Worm (Caenorhabditis elegans) whole organism, L1 larva: Measurements from ENCODE around the gene C35B1.8.

ENCODE experiments used
- C04F5.9 ChIP-seq: sonication (generic microtip); optimal IDR thresholded peaks from 2 replicates; lab custom pipeline; 2016; ENCODE audit warnings: missing genetic modification characterization, missing compliant biosample characterization
- C16A3.4 ChIP-seq: fragments of 150-350 bp; optimal IDR thresholded peaks from 2 replicates; lab custom pipeline; 2014; ENCODE audit warnings: missing biosample characterization, missing genetic modification characterization
- F16B12.6 ChIP-seq: fragments of 150-350 bp; optimal IDR thresholded peaks from 2 replicates; lab custom pipeline; 2014; ENCODE audit warnings: missing biosample characterization, missing genetic modification characterization
- ama-1 ChIP-seq: fragments of 150-350 bp; optimal IDR thresholded peaks from 2 replicates; lab custom pipeline; 2014
- ceh-8 ChIP-seq: fragments of 200-800 bp; sonication (Bioruptor generic); optimal IDR thresholded peaks from 2 replicates; lab custom pipeline; 2018; ENCODE audit warnings: mild to moderate bottlenecking, missing genetic modification characterization, moderate library complexity, missing compliant biosample characterization
- ces-1 ChIP-seq: fragments of 150-350 bp; optimal IDR thresholded peaks from 2 replicates; lab custom pipeline; 2014; ENCODE audit warnings: missing biosample characterization, missing genetic modification reagents, missing genetic modification characterization
- dsc-1 ChIP-seq: sonication (generic microtip); optimal IDR thresholded peaks from 2 replicates; lab custom pipeline; 2016; ENCODE audit warnings: mild to moderate bottlenecking, missing genetic modification characterization, missing compliant biosample characterization
- efl-1 ChIP-seq, 4 experiments: fragments of 150-350 bp; optimal IDR thresholded peaks in 3 of 4; peaks in 1 of 4; 1 replicate in 1 of 4; 2 replicates in 3 of 4; lab custom pipeline; 2014; ENCODE audit warnings: missing biosample characterization in 2 of 4, missing genetic modification characterization in 2 of 4, missing genetic modification reagents in 2 of 4
- egl-13 ChIP-seq: sonication (generic microtip); optimal IDR thresholded peaks from 2 replicates; lab custom pipeline; 2016; ENCODE audit warnings: missing genotype, missing genetic modification reagents, missing genetic modification characterization, missing compliant biosample characterization
- egl-27 ChIP-seq, 2 experiments: fragments of 150-350 bp in 1 of 2; sonication (generic microtip); optimal IDR thresholded peaks; 3 replicates each; lab custom pipeline; 2017 to 2018; ENCODE audit warnings: missing biosample characterization in 2 of 2, missing genetic modification characterization in 2 of 2, missing genetic modification reagents in 2 of 2
- elt-2 ChIP-seq: sonication (generic microtip); optimal IDR thresholded peaks from 2 replicates; lab custom pipeline; 2016; ENCODE audit warnings: missing genetic modification characterization, mild to moderate bottlenecking, inconsistent platforms, missing compliant biosample characterization, missing genetic modification reagents
- elt-3 ChIP-seq, 6 experiments: fragments of 150-350 bp in 1 of 6; sonication (generic microtip); optimal IDR thresholded peaks; 2 replicates each; lab custom pipeline; 2017 to 2018; ENCODE audit warnings: missing biosample characterization in 6 of 6, missing genetic modification characterization in 6 of 6, inconsistent platforms in 1 of 6
- fkh-10 ChIP-seq: sonication (generic microtip); optimal IDR thresholded peaks from 2 replicates; lab custom pipeline; 2017; ENCODE audit warnings: missing biosample characterization, missing genetic modification reagents, missing genetic modification characterization
- fkh-8 ChIP-seq: sonication (generic microtip); optimal IDR thresholded peaks from 2 replicates; lab custom pipeline; 2016; ENCODE audit warnings: mild to moderate bottlenecking, missing genetic modification characterization, missing compliant biosample characterization
- fos-1 ChIP-seq: fragments of 150-350 bp; optimal IDR thresholded peaks from 2 replicates; lab custom pipeline; 2014; ENCODE audit warnings: missing biosample characterization, missing genetic modification characterization
- grh-1 ChIP-seq: fragments of 200-800 bp; sonication (Bioruptor generic); IDR thresholded peaks from 2 replicates; pipeline ENCODE4 v1.3.6; 2022; ENCODE audit warnings: missing genetic modification reagents, missing genetic modification characterization, missing compliant biosample characterization
- irx-1 ChIP-seq: sonication (generic microtip); optimal IDR thresholded peaks from 2 replicates; lab custom pipeline; 2016; ENCODE audit warnings: missing genetic modification characterization, missing compliant biosample characterization
- jun-1 ChIP-seq: fragments of 150-350 bp; optimal IDR thresholded peaks from 2 replicates; lab custom pipeline; 2014; ENCODE audit warnings: missing biosample characterization, missing genetic modification reagents, missing genetic modification characterization
- lin-13 ChIP-seq: fragments of 150-350 bp; optimal IDR thresholded peaks from 2 replicates; lab custom pipeline; 2014; ENCODE audit warnings: missing biosample characterization, missing genetic modification reagents, missing genetic modification characterization
- lin-14 ChIP-seq: fragments of 200-800 bp; sonication (Bioruptor generic); optimal IDR thresholded peaks from 2 replicates; lab custom pipeline; 2018; ENCODE audit warnings: mild to moderate bottlenecking, missing genetic modification characterization, moderate library complexity, missing compliant biosample characterization
- lin-15B ChIP-seq: fragments of 150-350 bp; sonication (generic microtip); optimal IDR thresholded peaks from 3 replicates; lab custom pipeline; 2014; ENCODE audit warnings: missing biosample characterization, missing genetic modification characterization
- lin-35 ChIP-seq, 2 experiments: fragments of 150-350 bp; optimal IDR thresholded peaks; 2 replicates each; lab custom pipeline; 2014; ENCODE audit warnings: missing biosample characterization in 2 of 2, missing genetic modification characterization in 2 of 2, missing genetic modification reagents in 2 of 2
- lin-39 ChIP-seq: fragments of 150-350 bp; optimal IDR thresholded peaks from 2 replicates; lab custom pipeline; 2014; ENCODE audit warnings: missing biosample characterization, missing genetic modification reagents, missing genetic modification characterization
- lir-3 ChIP-seq: sonication (generic microtip); optimal IDR thresholded peaks from 2 replicates; lab custom pipeline; 2016; ENCODE audit warnings: mild to moderate bottlenecking, missing genetic modification characterization, moderate library complexity, missing compliant biosample characterization; ENCODE audit not compliant: poor library complexity
- mab-9 ChIP-seq: fragments of 200-800 bp; sonication (Bioruptor generic); IDR thresholded peaks from 2 replicates; pipeline ENCODE4 v1.3.6; 2022; ENCODE audit warnings: missing genetic modification reagents, missing genetic modification characterization, missing compliant biosample characterization
- mdl-1 ChIP-seq, 2 experiments: fragments of 150-350 bp; optimal IDR thresholded peaks; 2 replicates each; lab custom pipeline; 2014 to 2017; ENCODE audit warnings: missing biosample characterization in 2 of 2, missing genetic modification characterization in 2 of 2, inconsistent platforms in 1 of 2
- mef-2 ChIP-seq: fragments of 150-350 bp; optimal IDR thresholded peaks from 2 replicates; lab custom pipeline; 2014; ENCODE audit warnings: missing biosample characterization, missing genetic modification characterization
- mep-1 ChIP-seq: fragments of 150-350 bp; optimal IDR thresholded peaks from 2 replicates; lab custom pipeline; 2014; ENCODE audit warnings: missing biosample characterization, missing genetic modification characterization
- nhr-11 ChIP-seq: fragments of 150-350 bp; optimal IDR thresholded peaks from 2 replicates; lab custom pipeline; 2014; ENCODE audit warnings: missing biosample characterization, missing genetic modification characterization
- nhr-20 ChIP-seq: sonication (generic microtip); optimal IDR thresholded peaks from 2 replicates; lab custom pipeline; 2016; ENCODE audit warnings: mild to moderate bottlenecking, missing genetic modification characterization, missing compliant biosample characterization
- nhr-237 ChIP-seq: fragments of 150-350 bp; optimal IDR thresholded peaks from 2 replicates; lab custom pipeline; 2014; ENCODE audit warnings: missing biosample characterization, missing genetic modification characterization
- pqm-1 ChIP-seq: sonication (generic microtip); optimal IDR thresholded peaks from 3 replicates; lab custom pipeline; 2017; ENCODE audit warnings: missing biosample characterization, missing genetic modification characterization
- rnt-1 ChIP-seq: sonication (generic microtip); optimal IDR thresholded peaks from 2 replicates; lab custom pipeline; 2016; ENCODE audit warnings: mild to moderate bottlenecking, missing genetic modification characterization, moderate library complexity, missing compliant biosample characterization
- snpc-4 ChIP-seq: fragments of 150-350 bp; optimal IDR thresholded peaks from 2 replicates; lab custom pipeline; 2014; ENCODE audit warnings: missing biosample characterization, missing genetic modification characterization
- tlp-1 ChIP-seq: fragments of 150-350 bp; optimal IDR thresholded peaks from 2 replicates; lab custom pipeline; 2014; ENCODE audit warnings: missing biosample characterization, missing genetic modification characterization
- unc-86 ChIP-seq: sonication (generic microtip); optimal IDR thresholded peaks from 2 replicates; lab custom pipeline; 2016; ENCODE audit warnings: missing genetic modification characterization, missing compliant biosample characterization
- vab-15 ChIP-seq: sonication (generic microtip); optimal IDR thresholded peaks from 2 replicates; lab custom pipeline; 2017; ENCODE audit warnings: missing genotype, mild to moderate bottlenecking, missing genetic modification characterization, missing compliant biosample characterization
- xbp-1 ChIP-seq: sonication (generic microtip); optimal IDR thresholded peaks from 2 replicates; lab custom pipeline; 2016; ENCODE audit warnings: missing genetic modification characterization, missing compliant biosample characterization
- zag-1 ChIP-seq: fragments of 150-350 bp; optimal IDR thresholded peaks from 2 replicates; lab custom pipeline; 2014; ENCODE audit warnings: missing biosample characterization, missing genetic modification characterization

The C35B1.8 gene

ce11 chrIV:4080846-4081245 lies 2.0 kb upstream of the C35B1.8 start, which contains the start of the genes C35B1.9 and C35B1.3:
Gene C35B1.9, minus strand, starts transcription at chrIV:4080946.
Gene C35B1.3, plus strand, starts transcription at chrIV:4081151.
- TF ChIP-seq lin-15B (tag; lab: Kevin White, UChicago) (no peak), grh-1 (GFP tag; lab: Robert Waterston, UW) (no peak), rnt-1 (tag; lab: Kevin White, UChicago) (no peak), zag-1 (tag; lab: Kevin White, UChicago) (no peak), mab-9 (GFP tag; lab: Robert Waterston, UW) (no peak)

- TF ChIP-seq fkh-8 (tag; lab: Kevin White, UChicago) (no peak), nhr-20 (tag; lab: Kevin White, UChicago) (no peak), unc-86 (tag; lab: Kevin White, UChicago) (no peak), ama-1 (no peak), fos-1 (tag; lab: Kevin White, UChicago) (no peak), pqm-1 (tag; lab: Kevin White, UChicago) (no peak), nhr-11 (tag; lab: Kevin White, UChicago) (no peak), tlp-1 (no peak), mep-1 (no peak), elt-3 (tag; optimal IDR thresholded peaks at IDR 0.05; lab: Kevin White, UChicago) (no peak), egl-13 (tag; lab: Kevin White, UChicago) (no peak), nhr-237 (no peak), fkh-10 (GFP tag; lab: Kevin White, UChicago) (no peak), lin-35 (GFP tag; optimal IDR thresholded peaks at IDR 0.05; lab: Kevin White, UChicago) (no peak), zag-1 (tag; lab: Kevin White, UChicago) (no peak), elt-2 (no peak)
Measured at ce11 chrIV:4079514-4079913, 713 bp upstream of the C35B1.8 start, which contains the start of gene C35B1.4. Gene C35B1.4, plus strand, starts transcription at chrIV:4079814.

ce11 chrIV:4076690-4077295 lies 2.0 kb downstream of the C35B1.8 start:
- TF ChIP-seq nhr-237 (no peak), efl-1 (optimal IDR thresholded peaks at IDR 0.05; lab: Kevin White, UChicago) (no peak), efl-1 (GFP tag; optimal IDR thresholded peaks at IDR 0.05 in 1 of 2; lab: Kevin White, UChicago) (peak in 1 of 2 experiments; percentile 15), ceh-8 (GFP tag; lab: Kevin White, UChicago) (peak; percentile 44), fkh-10 (GFP tag; lab: Kevin White, UChicago) (no peak), xbp-1 (tag; lab: Kevin White, UChicago) (no peak)
- TF ChIP-seq, all 84 proteins: peak for 2

ce11 chrIV:4074610-4075009 lies 4.2 kb downstream of the C35B1.8 start, which contains the start of gene W03D2.9:
Gene W03D2.9, minus strand, starts transcription at chrIV:4074710.
- no peak for TF ChIP-seq lin-39 (tag; lab: Kevin White, UChicago)
- TF ChIP-seq F16B12.6, result no peak
- TF ChIP-seq egl-27 (tag; optimal IDR thresholded peaks at IDR 0.05; lab: Kevin White, UChicago), result no peak
- no peak for TF ChIP-seq C04F5.9 (tag; lab: Kevin White, UChicago)
- no peak for TF ChIP-seq mdl-1 (tag; optimal IDR thresholded peaks at IDR 0.05; lab: Kevin White, UChicago)
- TF ChIP-seq elt-3 (tag; optimal IDR thresholded peaks at IDR 0.05; lab: Kevin White, UChicago), result no peak
- TF ChIP-seq snpc-4 (tag; lab: Kevin White, UChicago), result no peak
- TF ChIP-seq nhr-20 (tag; lab: Kevin White, UChicago), result no peak
- no peak for TF ChIP-seq vab-15 (tag; lab: Kevin White, UChicago)
- TF ChIP-seq lir-3, result no peak
- TF ChIP-seq C16A3.4 (tag; lab: Kevin White, UChicago), result no peak
- TF ChIP-seq zag-1 (tag; lab: Kevin White, UChicago), result no peak
- no peak for TF ChIP-seq mef-2
- TF ChIP-seq nhr-11 (tag; lab: Kevin White, UChicago), result no peak
- TF ChIP-seq lin-13 (GFP tag; lab: Kevin White, UChicago), result no peak
- no peak for TF ChIP-seq ces-1
- no peak for TF ChIP-seq jun-1 (tag; lab: Kevin White, UChicago)
- no peak for TF ChIP-seq irx-1 (tag; lab: Kevin White, UChicago)
- no peak for TF ChIP-seq lin-14 (GFP tag; lab: Kevin White, UChicago)
- TF ChIP-seq dsc-1 (tag; lab: Kevin White, UChicago), result no peak
